Worm (Caenorhabditis elegans): ENCODE measurements around the gene popl-5.
A peak's percentile ranks its signal among the peaks of the same experiment; 100 is the strongest.

The popl-5 gene

DNA sequence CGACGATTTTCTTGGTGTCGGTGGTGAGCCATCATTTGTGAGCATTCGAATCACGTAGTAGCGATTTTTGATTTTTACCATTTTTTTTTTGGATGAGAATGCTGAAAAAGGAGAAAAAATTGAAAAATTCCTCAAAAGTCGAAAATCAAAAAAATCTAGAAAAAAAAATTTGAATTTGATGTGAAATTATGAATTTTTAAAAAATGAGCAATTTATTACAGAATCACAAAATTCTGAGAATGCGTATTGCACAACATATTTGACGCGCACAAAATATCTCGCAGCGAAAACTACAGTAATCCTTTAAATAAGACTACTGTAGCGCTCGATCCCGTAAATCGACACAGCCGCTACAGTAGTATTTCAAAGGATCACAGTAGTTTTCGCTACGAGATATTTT lies at the start of gene popl-5:
Gene popl-5, minus strand, starts transcription at position 101 of the 400 bp plus-strand sequence.
- TF ChIP-seq F23B12.7 (tag; optimal IDR thresholded peaks at IDR 0.05; ENCODE audit: insufficient read depth) (no peak), B0336.3 (GFP tag; IDR thresholded peaks at IDR 0.05) (no peak), pbrm-1 (GFP tag; IDR thresholded peaks at IDR 0.05) (no peak), fkh-3 (tag; optimal IDR thresholded peaks at IDR 0.05) (no peak), Y53F4B.3 (GFP tag; IDR thresholded peaks at IDR 0.05) (no peak), lin-35 (GFP tag; optimal IDR thresholded peaks at IDR 0.05) (no peak), chd-7 (tag; optimal IDR thresholded peaks at IDR 0.05) (no peak), madf-3 (GFP tag; IDR thresholded peaks at IDR 0.05) (no peak), zim-3 (tag; optimal IDR thresholded peaks at IDR 0.05) (no peak), Y95B8A.8 (GFP tag; IDR thresholded peaks at IDR 0.05) (no peak), ceh-91 (GFP tag; IDR thresholded peaks at IDR 0.05) (no peak)

DNA sequence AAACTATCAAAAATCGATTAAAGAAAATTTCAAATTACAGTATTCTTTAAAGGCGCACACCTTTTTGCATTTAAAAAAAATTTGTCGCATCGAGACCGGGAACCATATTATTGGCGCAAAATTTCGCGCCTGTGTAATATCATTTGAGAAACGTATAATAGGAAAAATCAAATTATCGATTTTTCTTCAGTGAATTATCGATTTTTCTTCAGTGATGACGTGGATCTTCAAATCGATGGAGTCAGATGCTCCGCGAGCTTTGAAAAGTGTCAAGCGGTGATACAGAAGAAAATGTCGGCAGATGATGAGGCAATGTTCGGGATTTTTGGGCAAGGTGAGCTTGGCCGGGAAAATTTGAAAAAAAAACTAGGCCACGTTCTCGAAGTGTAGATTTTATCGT lies 48.3 kb upstream of the popl-5 start:
- TF ChIP-seq sdz-38 (tag; optimal IDR thresholded peaks at IDR 0.05), result no peak
- no peak for TF ChIP-seq him-1 (tag; optimal IDR thresholded peaks at IDR 0.05)
- no peak for TF ChIP-seq F22D6.2 (tag; optimal IDR thresholded peaks at IDR 0.05)
- TF ChIP-seq hlh-26 (GFP tag; conservative IDR thresholded peaks at IDR 0.05), result no peak
- no peak for TF ChIP-seq T26A5.8 (tag; optimal IDR thresholded peaks at IDR 0.05)
- TF ChIP-seq ceh-58 (GFP tag; IDR thresholded peaks at IDR 0.05), result no peak
- no peak for TF ChIP-seq egrh-3 (GFP tag; IDR thresholded peaks at IDR 0.05)
- TF ChIP-seq let-607 (tag; optimal IDR thresholded peaks at IDR 0.05), result no peak
- no peak for TF ChIP-seq madf-10 (tag; optimal IDR thresholded peaks at IDR 0.05)
- no peak for TF ChIP-seq B0336.3 (GFP tag; IDR thresholded peaks at IDR 0.05)
- TF ChIP-seq hmg-20 (GFP tag; IDR thresholded peaks at IDR 0.05), result no peak
- TF ChIP-seq dpff-1 (tag; optimal IDR thresholded peaks at IDR 0.05), result no peak
- TF ChIP-seq attf-3 (GFP tag; conservative IDR thresholded peaks at IDR 0.05), result no peak
- no peak for TF ChIP-seq egl-44 (GFP tag; IDR thresholded peaks at IDR 0.05)

DNA sequence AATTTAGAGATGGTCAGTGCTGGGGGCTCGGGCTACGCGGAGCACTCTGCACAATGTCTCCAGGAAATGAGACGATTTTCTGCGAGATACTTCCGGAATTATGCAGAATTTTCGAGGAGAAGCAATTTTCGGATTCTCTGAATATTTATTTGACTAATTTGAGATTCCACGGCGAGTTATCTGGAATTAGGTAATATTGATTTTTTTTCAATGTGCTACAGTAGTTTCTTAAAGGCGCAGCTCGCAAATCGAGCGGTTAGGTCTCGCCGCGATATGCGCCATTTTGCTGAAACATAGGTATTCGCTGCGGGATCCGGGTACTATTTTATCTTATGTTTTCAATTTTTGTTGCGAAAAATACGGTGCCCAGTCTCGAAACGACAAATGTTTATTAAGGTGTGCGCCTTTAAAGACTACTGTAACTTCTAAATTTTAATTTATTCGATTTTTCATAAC lies 47.5 kb upstream of the popl-5 start, which contains the start of gene nrps-1:
Gene nrps-1, plus strand, starts transcription at position 51 of the 456 bp plus-strand sequence.
- no peak for TF ChIP-seq tbx-9 (tag; optimal IDR thresholded peaks at IDR 0.05; ENCODE audit: borderline replicate concordance)
- TF ChIP-seq F49E8.2 (tag; optimal IDR thresholded peaks at IDR 0.05; ENCODE audit: insufficient read depth), result no peak
- no peak for TF ChIP-seq Y95B8A.8 (GFP tag; IDR thresholded peaks at IDR 0.05)
- no peak for TF ChIP-seq F10E7.11 (tag; optimal IDR thresholded peaks at IDR 0.05)
- no peak for TF ChIP-seq attf-6 (GFP tag; IDR thresholded peaks at IDR 0.05)
- no peak for TF ChIP-seq hrde-1 (tag; optimal IDR thresholded peaks at IDR 0.05; ENCODE audit: borderline replicate concordance)
- TF ChIP-seq egl-44 (GFP tag; IDR thresholded peaks at IDR 0.05), result no peak
- TF ChIP-seq lag-1 (GFP tag; IDR thresholded peaks at IDR 0.05), result no peak
- TF ChIP-seq ama-1 (optimal IDR thresholded peaks at IDR 0.05), result no peak
- TF ChIP-seq ama-1 (GFP tag; optimal IDR thresholded peaks at IDR 0.05), result no peak
- TF ChIP-seq sdz-38 (tag; optimal IDR thresholded peaks at IDR 0.05), result no peak
- TF ChIP-seq snpc-1.1 (tag; optimal IDR thresholded peaks at IDR 0.05; ENCODE audit: insufficient read depth), result no peak
- no peak for TF ChIP-seq ceh-27 (GFP tag; optimal IDR thresholded peaks at IDR 0.05)
- 0 out of 2 replicates have a peak, but pooled peaks have one; percentile 16 for TF ChIP-seq madf-8 (GFP tag; conservative IDR thresholded peaks at IDR 0.05)
- no peak for TF ChIP-seq ccch-3 (GFP tag; optimal IDR thresholded peaks at IDR 0.05)
- TF ChIP-seq sea-2 (GFP tag; IDR thresholded peaks at IDR 0.05), result no peak
- TF ChIP-seq bed-2 (GFP tag; IDR thresholded peaks at IDR 0.05), result no peak
- TF ChIP-seq him-1 (tag; optimal IDR thresholded peaks at IDR 0.05), result no peak
- TF ChIP-seq lir-1 (GFP tag; conservative IDR thresholded peaks at IDR 0.05), result no peak
- TF ChIP-seq madf-10 (tag; optimal IDR thresholded peaks at IDR 0.05), result no peak
- TF ChIP-seq rcor-1 (GFP tag; IDR thresholded peaks at IDR 0.05), result no peak
- no peak for TF ChIP-seq snpc-4 (GFP tag; optimal IDR thresholded peaks at IDR 0.05)
- no peak for TF ChIP-seq snpc-4 (tag; optimal IDR thresholded peaks at IDR 0.05)
- TF ChIP-seq nhr-27 (tag; optimal IDR thresholded peaks at IDR 0.05), result no peak
- no peak for TF ChIP-seq hsf-1 (GFP tag; IDR thresholded peaks at IDR 0.05)
- no peak for TF ChIP-seq sptf-2 (GFP tag; optimal IDR thresholded peaks at IDR 0.05)
- peak; percentile 41; the same call in 1 of the 2 replicates for TF ChIP-seq madf-6 (GFP tag; IDR thresholded peaks at IDR 0.05)
- TF ChIP-seq egrh-3 (GFP tag; IDR thresholded peaks at IDR 0.05), result no peak

All from whole organism, young adult.